Fruit fly (Drosophila melanogaster) Kc167 (cell line): ENCODE results near the gene CG43391.

ENCODE experiments used
- h ChIP-seq: fragments of >200 bp; optimal IDR thresholded peaks from 3 replicates; lab custom pipeline; 2018; ENCODE audit warnings: missing external identifiers
- insv ChIP-seq: fragments of >200 bp; optimal IDR thresholded peaks from 3 replicates; lab custom pipeline; 2018; ENCODE audit warnings: missing external identifiers
- ttk ChIP-seq: sonication (Bioruptor generic); optimal IDR thresholded peaks from 2 replicates; lab custom pipeline; 2017; ENCODE audit warnings: missing external identifiers

dm6 chr3L:11556637-11557036 lies 24.2 kb downstream of the CG43391 start:
- TF ChIP-seq insv (lab: Kevin White, UChicago), result no peak
- no peak for TF ChIP-seq h (lab: Kevin White, UChicago)
- TF ChIP-seq ttk (lab: Kevin White, UChicago), result no peak
